Fruit fly (Drosophila melanogaster): ENCODE data around the gene Ugt35C1.

Gene Ugt35C1

dm6 chr3R:11156858-11157257, 28.7 kb upstream of the Ugt35C1 start, which contains the start of gene Ugt302C1 (continued):
- TF ChIP-seq CG4820 (GFP tag; optimal IDR thresholded peaks at IDR 0.05) (no peak), CG13123 (GFP tag; optimal IDR thresholded peaks at IDR 0.05) (no peak), sens-2 (GFP tag; IDR thresholded peaks at IDR 0.05) (no peak), Aef1 (GFP tag; IDR thresholded peaks at IDR 0.05) (no peak), CG6175 (GFP tag; IDR thresholded peaks at IDR 0.05) (no peak), CG10543 (GFP tag; optimal IDR thresholded peaks at IDR 0.05) (no peak), CG2116 (GFP tag; optimal IDR thresholded peaks at IDR 0.05) (no peak), croc (GFP tag; conservative IDR thresholded peaks at IDR 0.05) (no peak), CG15269 (tag; optimal IDR thresholded peaks at IDR 0.05) (peak; percentile 8), CG2712 (tag; optimal IDR thresholded peaks at IDR 0.05) (no peak), Chrac-16 (GFP tag; optimal IDR thresholded peaks at IDR 0.05) (no peak), CG9932 (GFP tag; IDR thresholded peaks at IDR 0.05) (0 out of 2 replicates have a peak, but pooled peaks have one; percentile 10), tin (GFP tag; optimal IDR thresholded peaks at IDR 0.05) (no peak), corto (GFP tag; optimal IDR thresholded peaks at IDR 0.05) (peak; percentile 16), CG12744 (GFP tag; optimal IDR thresholded peaks at IDR 0.05) (no peak), BEAF-32 (GFP tag; optimal IDR thresholded peaks at IDR 0.05) (no peak), Pdp1 (GFP tag; optimal IDR thresholded peaks at IDR 0.05) (peak in 1 of 2 experiments; percentile 90), Dp (GFP tag; optimal IDR thresholded peaks at IDR 0.05) (no peak), Tbp (GFP tag; optimal IDR thresholded peaks at IDR 0.05) (no peak), stc (GFP tag; IDR thresholded peaks at IDR 0.05) (no peak), fru (optimal IDR thresholded peaks at IDR 0.05) (no peak), aop (GFP tag; IDR thresholded peaks at IDR 0.05) (no peak), gcm (GFP tag; optimal IDR thresholded peaks at IDR 0.05) (no peak), tup (GFP tag; optimal IDR thresholded peaks at IDR 0.05) (no peak), chinmo (GFP tag; IDR thresholded peaks at IDR 0.05; ENCODE audit: partially characterized antibody) (peak; percentile 85; the same call in 2 of the 4 replicates), Jarid2 (GFP tag; optimal IDR thresholded peaks at IDR 0.05) (peak; percentile 92), CG13624 (GFP tag; optimal IDR thresholded peaks at IDR 0.05) (peak; percentile 19), NFAT (GFP tag; IDR thresholded peaks at IDR 0.05) (peak; percentile 56; the same call in 1 of the 2 replicates), eyg (GFP tag; optimal IDR thresholded peaks at IDR 0.05) (no peak), gro (GFP tag; optimal IDR thresholded peaks at IDR 0.05) (no peak), CG12236 (GFP tag; optimal IDR thresholded peaks at IDR 0.05) (no peak), HLH4C (GFP tag; IDR thresholded peaks at IDR 0.05; ENCODE audit: partially characterized antibody) (0 out of 3 replicates have a peak, but pooled peaks have one; percentile 46), bowl (GFP tag; IDR thresholded peaks at IDR 0.05) (no peak), dan (GFP tag; IDR thresholded peaks at IDR 0.05) (no peak), CG1603 (tag; optimal IDR thresholded peaks at IDR 0.05) (no peak), Oaz (GFP tag; IDR thresholded peaks at IDR 0.05) (no peak), mld (GFP tag; IDR thresholded peaks at IDR 0.05; ENCODE audit: partially characterized antibody) (no peak), CG14441 (GFP tag; IDR thresholded peaks at IDR 0.05) (no peak), MESR4 (GFP tag; optimal IDR thresholded peaks at IDR 0.05) (no peak), onecut (GFP tag; IDR thresholded peaks at IDR 0.05) (no peak), CG14014 (GFP tag; IDR thresholded peaks at IDR 0.05) (0 out of 2 replicates have a peak, but pooled peaks have one; percentile 40), eve (GFP tag; optimal IDR thresholded peaks at IDR 0.05) (peak in 1 of 2 experiments; percentile 76), lov (optimal IDR thresholded peaks at IDR 0.05) (no peak), lov (GFP tag; IDR thresholded peaks at IDR 0.05) (no peak), ato (GFP tag; IDR thresholded peaks at IDR 0.05; ENCODE audit: partially characterized antibody) (no peak), Sry-β (GFP tag; optimal IDR thresholded peaks at IDR 0.05) (no peak), crp (GFP tag; optimal IDR thresholded peaks at IDR 0.05) (no peak), Doc3 (GFP tag; IDR thresholded peaks at IDR 0.05; ENCODE audit: partially characterized antibody) (no peak), Vsx1 (GFP tag; optimal IDR thresholded peaks at IDR 0.05) (peak; percentile 52), mirr (GFP tag; optimal IDR thresholded peaks at IDR 0.05) (peak; percentile 53), nerfin-1 (tag; optimal IDR thresholded peaks at IDR 0.05) (no peak)
